Worm (Caenorhabditis elegans) whole organism, mixed stage, embryonic: ENCODE measurements around the gene F18E3.10.

Experiments
- lin-13 ChIP-seq: fragments of 150-350 bp; optimal IDR thresholded peaks from 2 replicates; lab custom pipeline; 2014; ENCODE audit warnings: missing biosample characterization, missing genetic modification characterization
- mab-5 ChIP-seq: fragments of 150-350 bp; optimal IDR thresholded peaks from 2 replicates; lab custom pipeline; 2014; ENCODE audit warnings: missing biosample characterization, missing genetic modification characterization
- nhr-12 ChIP-seq: fragments of 150-350 bp; optimal IDR thresholded peaks from 2 replicates; lab custom pipeline; 2014; ENCODE audit warnings: missing biosample characterization, missing genetic modification characterization
- nhr-76 ChIP-seq: sonication (generic microtip); optimal IDR thresholded peaks from 2 replicates; lab custom pipeline; 2017; ENCODE audit warnings: missing biosample characterization, missing genetic modification characterization
- pha-4 ChIP-seq: fragments of 150-350 bp; optimal IDR thresholded peaks from 2 replicates; lab custom pipeline; 2018; ENCODE audit warnings: missing biosample characterization, missing genetic modification reagents, missing genetic modification characterization
- sem-2 ChIP-seq: fragments of 200-800 bp; sonication (Bioruptor generic); optimal IDR thresholded peaks from 2 replicates; lab custom pipeline; 2018; ENCODE audit warnings: mild to moderate bottlenecking, missing genetic modification characterization, missing compliant biosample characterization
- snpc-4 ChIP-seq: fragments of 150-350 bp; optimal IDR thresholded peaks from 2 replicates; lab custom pipeline; 2014; ENCODE audit warnings: missing biosample characterization, missing genetic modification characterization
- unc-62 ChIP-seq: fragments of 150-350 bp; optimal IDR thresholded peaks from 2 replicates; lab custom pipeline; 2014; ENCODE audit warnings: missing biosample characterization, missing genetic modification reagents, missing genetic modification characterization

ce11 chrV:7386052-7386573, 38.1 kb downstream of the F18E3.10 start, which contains the start of gene srp-6:
- TF ChIP-seq nhr-76 (tag; lab: Kevin White, UChicago) (no peak), mab-5 (no peak), sem-2 (GFP tag; lab: Kevin White, UChicago) (no peak), nhr-12 (tag; lab: Kevin White, UChicago) (no peak), snpc-4 (tag; lab: Kevin White, UChicago) (no peak), lin-13 (tag; lab: Kevin White, UChicago) (no peak), pha-4 (tag; lab: Kevin White, UChicago) (no peak), unc-62 (GFP tag; lab: Kevin White, UChicago) (no peak)
